Worm (Caenorhabditis elegans) whole organism, L2 larva: ENCODE data around the gene F09C6.16.

Experiments
- C34F6.9 ChIP-seq: fragments of 150-350 bp; optimal IDR thresholded peaks from 2 replicates; lab custom pipeline; 2014; ENCODE audit warnings: missing biosample characterization, missing genetic modification characterization
- F13H6.1 ChIP-seq: sonication (generic microtip); optimal IDR thresholded peaks from 2 replicates; lab custom pipeline; 2016; ENCODE audit warnings: missing genetic modification characterization, missing compliant biosample characterization
- Y55F3AM.14 ChIP-seq: fragments of 200-800 bp; sonication (Bioruptor generic); optimal IDR thresholded peaks from 2 replicates; lab custom pipeline; 2018; ENCODE audit warnings: mild to moderate bottlenecking, missing genetic modification characterization, missing compliant biosample characterization
- ZK546.5 ChIP-seq: sonication (generic microtip); optimal IDR thresholded peaks from 2 replicates; lab custom pipeline; 2017; ENCODE audit warnings: missing biosample characterization, missing genetic modification characterization
- alr-1 ChIP-seq: fragments of 150-350 bp; optimal IDR thresholded peaks from 2 replicates; lab custom pipeline; 2014; ENCODE audit warnings: missing biosample characterization, missing genetic modification characterization
- aly-2 ChIP-seq: fragments of 150-350 bp; optimal IDR thresholded peaks from 2 replicates; lab custom pipeline; 2014; ENCODE audit warnings: missing biosample characterization, missing genetic modification characterization
- ama-1 ChIP-seq: fragments of 150-350 bp; optimal IDR thresholded peaks from 2 replicates; lab custom pipeline; 2018; ENCODE audit warnings: inconsistent platforms
- blmp-1 ChIP-seq: sonication (generic microtip); optimal IDR thresholded peaks from 2 replicates; lab custom pipeline; 2017; ENCODE audit warnings: missing genetic modification characterization, mild to moderate bottlenecking, missing compliant biosample characterization, antibody characterized with exemption, moderate library complexity; ENCODE audit not compliant: insufficient read depth
- ceh-16 ChIP-seq: fragments of 150-350 bp; optimal IDR thresholded peaks from 2 replicates; lab custom pipeline; 2014; ENCODE audit warnings: missing biosample characterization, missing genetic modification characterization
- crh-2 ChIP-seq: sonication (generic microtip); optimal IDR thresholded peaks from 2 replicates; lab custom pipeline; 2017; ENCODE audit warnings: missing biosample characterization, missing genetic modification characterization
- dmd-4 ChIP-seq: sonication (generic microtip); optimal IDR thresholded peaks from 2 replicates; lab custom pipeline; 2017; ENCODE audit warnings: missing biosample characterization, missing genetic modification characterization
- egl-27 ChIP-seq: sonication (generic microtip); optimal IDR thresholded peaks from 3 replicates; lab custom pipeline; 2017; ENCODE audit warnings: missing biosample characterization, missing genetic modification reagents, missing genetic modification characterization
- elt-1 ChIP-seq: fragments of 150-350 bp; optimal IDR thresholded peaks from 2 replicates; lab custom pipeline; 2014; ENCODE audit warnings: missing biosample characterization, missing genetic modification characterization
- elt-3 ChIP-seq: sonication (generic microtip); optimal IDR thresholded peaks from 2 replicates; lab custom pipeline; 2017; ENCODE audit warnings: missing biosample characterization, missing genetic modification characterization
- gmeb-1 ChIP-seq: fragments of 150-350 bp; optimal IDR thresholded peaks from 2 replicates; lab custom pipeline; 2014; ENCODE audit warnings: missing biosample characterization, missing genetic modification characterization
- lin-11 ChIP-seq: fragments of 150-350 bp; sonication (generic microtip); optimal IDR thresholded peaks from 2 replicates; lab custom pipeline; 2014; ENCODE audit warnings: missing biosample characterization, missing genetic modification characterization, inconsistent platforms, mixed read lengths
- lin-13 ChIP-seq: fragments of 150-350 bp; optimal IDR thresholded peaks from 2 replicates; lab custom pipeline; 2014; ENCODE audit warnings: missing biosample characterization, missing genetic modification reagents, missing genetic modification characterization
- mab-5 ChIP-seq: fragments of 150-350 bp; optimal IDR thresholded peaks from 2 replicates; lab custom pipeline; 2014; ENCODE audit warnings: missing biosample characterization, missing genetic modification characterization
- mbf-1 ChIP-seq: sonication (generic microtip); optimal IDR thresholded peaks from 2 replicates; lab custom pipeline; 2017; ENCODE audit warnings: missing biosample characterization, missing genetic modification characterization
- mdl-1 ChIP-seq, 2 experiments: fragments of 150-350 bp in 1 of 2; sonication (generic microtip) in 1 of 2; optimal IDR thresholded peaks; 2 replicates each; lab custom pipeline; 2017; ENCODE audit warnings: missing biosample characterization in 2 of 2, missing genetic modification characterization in 2 of 2
- nhr-11 ChIP-seq: fragments of 150-350 bp; optimal IDR thresholded peaks from 2 replicates; lab custom pipeline; 2014; ENCODE audit warnings: missing biosample characterization, missing genetic modification characterization
- nhr-23 ChIP-seq: fragments of 150-350 bp; optimal IDR thresholded peaks from 2 replicates; lab custom pipeline; 2014; ENCODE audit warnings: missing biosample characterization, missing genetic modification reagents, missing genetic modification characterization
- nhr-25 ChIP-seq: fragments of 150-350 bp; sonication (generic microtip); optimal IDR thresholded peaks from 3 replicates; lab custom pipeline; 2014; ENCODE audit warnings: missing biosample characterization, missing genetic modification characterization
- nhr-77 ChIP-seq: fragments of 150-350 bp; optimal IDR thresholded peaks from 2 replicates; lab custom pipeline; 2014; ENCODE audit warnings: missing biosample characterization, missing genetic modification characterization
- peb-1 ChIP-seq: fragments of 150-350 bp; optimal IDR thresholded peaks from 2 replicates; lab custom pipeline; 2014; ENCODE audit warnings: missing biosample characterization, missing genetic modification characterization
- sma-3 ChIP-seq: sonication (generic microtip); optimal IDR thresholded peaks from 2 replicates; lab custom pipeline; 2016; ENCODE audit warnings: missing genetic modification reagents, missing genetic modification characterization, missing compliant biosample characterization
- sma-9 ChIP-seq, 2 experiments: fragments of 150-350 bp in 1 of 2; sonication (generic microtip) in 1 of 2; optimal IDR thresholded peaks; 2 replicates each; lab custom pipeline; 2014 to 2016; ENCODE audit warnings: missing genetic modification characterization in 2 of 2, mild to moderate bottlenecking in 1 of 2, missing biosample characterization in 1 of 2, missing compliant biosample characterization in 1 of 2, missing genetic modification reagents in 1 of 2, moderate library complexity in 1 of 2
- snpc-4 ChIP-seq: fragments of 150-350 bp; optimal IDR thresholded peaks from 2 replicates; lab custom pipeline; 2014; ENCODE audit warnings: missing biosample characterization, missing genetic modification characterization
- unc-39 ChIP-seq: fragments of 150-350 bp; optimal IDR thresholded peaks from 2 replicates; lab custom pipeline; 2014; ENCODE audit warnings: missing biosample characterization, missing genetic modification characterization
- unc-55 ChIP-seq: fragments of 150-350 bp; sonication (generic microtip); optimal IDR thresholded peaks from 3 replicates; lab custom pipeline; 2014; ENCODE audit warnings: missing biosample characterization, missing genetic modification reagents, missing genetic modification characterization
- ztf-1 ChIP-seq: fragments of 200-800 bp; sonication (Bioruptor generic); conservative IDR thresholded peaks from 2 replicates; pipeline ENCODE4 v1.3.6; 2022; ENCODE audit warnings: missing genetic modification characterization, missing compliant biosample characterization
- ztf-4 ChIP-seq: fragments of 150-350 bp; optimal IDR thresholded peaks from 2 replicates; lab custom pipeline; 2014; ENCODE audit warnings: missing biosample characterization, missing genetic modification characterization

The F09C6.16 gene

DNA sequence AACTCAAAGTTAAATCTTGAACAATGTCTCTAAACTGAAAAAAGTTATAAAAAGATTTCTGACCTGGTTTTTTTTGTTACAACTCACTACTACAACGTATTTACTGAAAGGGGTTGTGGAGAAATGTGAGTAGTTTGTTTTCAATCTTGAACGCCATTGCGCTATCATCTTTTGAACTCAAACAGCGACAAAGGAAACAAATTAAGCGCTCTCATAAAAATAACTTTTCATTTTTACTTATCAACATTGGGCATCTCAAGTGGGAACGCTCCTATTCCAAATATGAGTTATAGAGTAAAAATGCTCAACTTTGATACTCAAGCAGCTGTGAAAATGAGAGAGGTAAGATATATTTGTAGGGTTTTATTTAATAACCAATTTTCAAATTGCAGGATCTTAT, 16.3 kb downstream of the F09C6.16 start, which contains the start of gene F09C6.15:
Gene F09C6.15 (plus strand): TSS at position 301 of the 400 bp plus-strand sequence.
- TF ChIP-seq sma-9 (GFP tag; optimal IDR thresholded peaks at IDR 0.05; lab: Kevin White, UChicago), result no peak
- no peak for TF ChIP-seq sma-9 (tag; optimal IDR thresholded peaks at IDR 0.05; lab: Kevin White, UChicago)
- TF ChIP-seq nhr-11, result no peak
- TF ChIP-seq ZK546.5 (tag; lab: Kevin White, UChicago), result no peak
- no peak for TF ChIP-seq lin-11 (tag; lab: Kevin White, UChicago)
- TF ChIP-seq C34F6.9 (tag; lab: Kevin White, UChicago), result no peak
- no peak for TF ChIP-seq elt-3 (tag; lab: Kevin White, UChicago)
- no peak for TF ChIP-seq sma-3 (GFP tag; lab: Kevin White, UChicago)
- TF ChIP-seq ztf-1 (GFP tag; lab: Robert Waterston, UW), result no peak
- no peak for TF ChIP-seq peb-1 (tag; lab: Kevin White, UChicago)
- TF ChIP-seq snpc-4 (tag; lab: Kevin White, UChicago), result no peak
- TF ChIP-seq gmeb-1, result no peak
- TF ChIP-seq ztf-4 (tag; lab: Kevin White, UChicago), result no peak
- no peak for TF ChIP-seq blmp-1 (tag; lab: Kevin White, UChicago)
- no peak for TF ChIP-seq aly-2 (tag; lab: Kevin White, UChicago)
- TF ChIP-seq unc-55 (GFP tag; lab: Kevin White, UChicago), result no peak
- TF ChIP-seq elt-1, result no peak
- no peak for TF ChIP-seq crh-2 (tag; lab: Kevin White, UChicago)
- TF ChIP-seq mdl-1 (tag; optimal IDR thresholded peaks at IDR 0.05; lab: Kevin White, UChicago), result no peak
- TF ChIP-seq unc-39 (tag; lab: Kevin White, UChicago), result no peak
- TF ChIP-seq Y55F3AM.14 (GFP tag; lab: Kevin White, UChicago), result no peak

DNA sequence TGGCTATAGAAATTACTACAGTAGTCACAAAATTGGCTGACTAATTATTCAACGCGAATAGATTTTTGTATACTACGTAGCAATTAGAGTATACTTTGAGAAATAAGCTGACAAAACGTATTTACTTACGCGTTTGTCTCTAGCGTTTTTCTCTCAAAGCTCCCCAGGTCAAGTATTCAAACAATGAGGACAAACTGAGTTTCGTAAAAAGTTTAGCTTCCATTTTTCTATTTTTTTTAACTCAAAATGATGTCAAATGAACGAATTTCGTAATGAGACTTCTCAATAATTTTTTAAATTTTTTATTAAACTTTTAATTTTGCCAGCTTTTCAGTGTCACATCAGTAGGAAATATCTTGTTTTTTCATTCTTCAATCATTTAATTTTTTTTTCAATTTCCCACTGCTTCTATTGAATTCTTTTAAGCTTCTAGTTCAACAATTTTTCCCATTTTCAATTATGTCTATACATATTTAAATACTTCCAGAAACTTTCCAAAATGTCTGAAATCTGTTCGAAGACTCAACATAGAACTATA, 20.9 kb downstream of the F09C6.16 start, which contains the start of the genes ifas-2 and fbxa-44:
Gene ifas-2 (minus strand): TSS at position 101 of the 538 bp plus-strand sequence.
Gene fbxa-44 (plus strand): TSS at position 488 of the 538 bp plus-strand sequence.
- TF ChIP-seq mdl-1 (tag; optimal IDR thresholded peaks at IDR 0.05; lab: Kevin White, UChicago) (no peak), blmp-1 (tag; lab: Kevin White, UChicago) (no peak), nhr-23 (tag; lab: Kevin White, UChicago) (no peak), nhr-25 (tag; lab: Kevin White, UChicago) (no peak), lin-13 (no peak), dmd-4 (tag; lab: Kevin White, UChicago) (no peak), C34F6.9 (tag; lab: Kevin White, UChicago) (no peak), ama-1 (lab: Kevin White, UChicago) (no peak), sma-3 (GFP tag; lab: Kevin White, UChicago) (no peak), snpc-4 (tag; lab: Kevin White, UChicago) (no peak), mab-5 (no peak), ceh-16 (tag; lab: Kevin White, UChicago) (no peak), peb-1 (tag; lab: Kevin White, UChicago) (no peak), nhr-77 (tag; lab: Kevin White, UChicago) (no peak), elt-1 (no peak)

DNA sequence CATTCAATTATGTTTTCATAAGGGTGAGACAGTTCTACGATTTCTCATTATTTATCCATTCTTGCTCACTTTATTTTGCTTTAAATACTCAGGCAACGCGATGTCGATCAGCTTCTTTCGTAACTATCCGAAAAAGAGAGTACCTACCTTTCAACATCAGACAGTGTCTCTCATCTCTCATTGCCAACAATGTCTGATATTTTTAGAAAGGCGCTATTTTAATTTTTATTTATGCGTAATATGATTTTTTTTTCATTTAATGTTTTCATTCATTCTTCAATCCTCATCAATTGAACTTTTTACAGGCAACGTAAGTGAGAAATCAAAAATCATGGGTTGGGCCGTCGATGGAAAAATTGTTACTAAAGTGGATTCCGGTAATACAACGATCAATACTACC, 25.0 kb downstream of the F09C6.16 start, which contains the start of gene F09C6.13:
Gene F09C6.13 (plus strand): TSS at position 301 of the 400 bp plus-strand sequence.
- TF ChIP-seq unc-55 (GFP tag; lab: Kevin White, UChicago) (no peak), dmd-4 (tag; lab: Kevin White, UChicago) (no peak), F13H6.1 (tag; lab: Kevin White, UChicago) (no peak), unc-39 (tag; lab: Kevin White, UChicago) (no peak), ZK546.5 (tag; lab: Kevin White, UChicago) (no peak), blmp-1 (tag; lab: Kevin White, UChicago) (no peak), egl-27 (tag; lab: Kevin White, UChicago) (no peak), ztf-4 (tag; lab: Kevin White, UChicago) (no peak), sma-9 (GFP tag; optimal IDR thresholded peaks at IDR 0.05; lab: Kevin White, UChicago) (no peak), sma-9 (tag; optimal IDR thresholded peaks at IDR 0.05; lab: Kevin White, UChicago) (no peak), lin-11 (tag; lab: Kevin White, UChicago) (no peak), lin-13 (no peak), mab-5 (no peak), ztf-1 (GFP tag; lab: Robert Waterston, UW) (no peak), mbf-1 (tag; lab: Kevin White, UChicago) (no peak), C34F6.9 (tag; lab: Kevin White, UChicago) (no peak), mdl-1 (tag; optimal IDR thresholded peaks at IDR 0.05; lab: Kevin White, UChicago) (no peak), aly-2 (tag; lab: Kevin White, UChicago) (no peak), alr-1 (tag; lab: Kevin White, UChicago) (no peak)
- TF ChIP-seq, all 48 proteins: peak for 0
